Fruit fly (Drosophila melanogaster) whole organism, pupa: Measurements from ENCODE around the gene Vha36-3.
A peak's percentile ranks its signal among the peaks of the same experiment; 100 is the strongest.

Source experiments
- CG10348 ChIP-seq: fragments of 200-800 bp; sonication (Bioruptor generic); IDR thresholded peaks from 2 replicates; pipeline ENCODE4 v1.3.6; 2022; ENCODE audit warnings: missing biosample characterization, missing genetic modification characterization
- CG12605 ChIP-seq: fragments of 200-800 bp; sonication (Bioruptor generic); IDR thresholded peaks from 2 replicates; pipeline ENCODE4 v1.3.6; 2022; ENCODE audit warnings: missing biosample characterization, missing genetic modification characterization
- CG13204 ChIP-seq: fragments of 200-800 bp; sonication (Bioruptor generic); optimal IDR thresholded peaks from 2 replicates; lab custom pipeline; 2018; ENCODE audit warnings: missing biosample characterization, mild to moderate bottlenecking, missing genetic modification characterization, moderate library complexity
- CG14655 ChIP-seq: fragments of 200-800 bp; sonication (Bioruptor generic); optimal IDR thresholded peaks from 3 replicates; lab custom pipeline; 2017; ENCODE audit warnings: mild to moderate bottlenecking, missing biosample characterization, missing genetic modification reagents, missing genetic modification characterization
- CG15710 ChIP-seq: fragments of 200-800 bp; sonication (Bioruptor generic); optimal IDR thresholded peaks from 2 replicates; lab custom pipeline; 2018; ENCODE audit warnings: missing biosample characterization, mild to moderate bottlenecking, missing genetic modification characterization, moderate library complexity
- CG17806 ChIP-seq: fragments of 200-800 bp; sonication (Bioruptor generic); optimal IDR thresholded peaks from 2 replicates; lab custom pipeline; 2018; ENCODE audit warnings: missing biosample characterization, mild to moderate bottlenecking, missing genetic modification characterization, moderate library complexity
- CG32121 ChIP-seq: fragments of 200-800 bp; sonication (Bioruptor generic); IDR thresholded peaks from 2 replicates; pipeline ENCODE4 v1.3.6; 2022; ENCODE audit warnings: missing biosample characterization, missing genetic modification characterization
- CG34367 ChIP-seq: fragments of 200-800 bp; sonication (Bioruptor generic); optimal IDR thresholded peaks from 2 replicates; lab custom pipeline; 2018; ENCODE audit warnings: missing biosample characterization, mild to moderate bottlenecking, missing genetic modification characterization
- CG4496 ChIP-seq: fragments of 200-800 bp; sonication (Bioruptor generic); IDR thresholded peaks from 3 replicates; pipeline ENCODE4 v1.3.6; 2022; ENCODE audit warnings: missing biosample characterization, missing genetic modification characterization
- CG8159 ChIP-seq: fragments of 200-800 bp; sonication (Bioruptor generic); optimal IDR thresholded peaks from 3 replicates; lab custom pipeline; 2018; ENCODE audit warnings: missing biosample characterization, mild to moderate bottlenecking, missing genetic modification characterization, moderate library complexity
- CG8301 ChIP-seq: fragments of 200-800 bp; sonication (Bioruptor generic); optimal IDR thresholded peaks from 2 replicates; lab custom pipeline; 2018; ENCODE audit warnings: missing biosample characterization, mild to moderate bottlenecking, missing genetic modification characterization
- CG9948 ChIP-seq: fragments of 200-800 bp; sonication (Bioruptor generic); optimal IDR thresholded peaks from 2 replicates; lab custom pipeline; 2018; ENCODE audit warnings: missing biosample characterization, mild to moderate bottlenecking, missing genetic modification characterization, moderate library complexity
- D1 ChIP-seq: fragments of 200-800 bp; sonication (Bioruptor generic); optimal IDR thresholded peaks from 2 replicates; lab custom pipeline; 2018; ENCODE audit warnings: missing biosample characterization, mild to moderate bottlenecking, missing genetic modification characterization, moderate library complexity
- EcR ChIP-seq: fragments of 200-800 bp; sonication (Bioruptor generic); optimal IDR thresholded peaks from 3 replicates; lab custom pipeline; 2019; ENCODE audit warnings: missing biosample characterization, missing genetic modification characterization, mild to moderate bottlenecking, moderate library complexity, missing genetic modification reagents
- Ets98B ChIP-seq: fragments of 200-800 bp; sonication (Bioruptor generic); IDR thresholded peaks from 2 replicates; pipeline ENCODE4 v1.3.6; 2022; ENCODE audit warnings: missing biosample characterization, missing genetic modification characterization
- Pif1A ChIP-seq: fragments of 200-800 bp; sonication (Bioruptor generic); optimal IDR thresholded peaks from 3 replicates; lab custom pipeline; 2016; ENCODE audit warnings: missing biosample characterization, missing genetic modification characterization
- Pif1B ChIP-seq: fragments of 200-800 bp; sonication (Bioruptor generic); optimal IDR thresholded peaks from 3 replicates; lab custom pipeline; 2016; ENCODE audit warnings: missing biosample characterization, missing genetic modification characterization
- Snoo ChIP-seq: fragments of 200-800 bp; sonication (Bioruptor generic); optimal IDR thresholded peaks from 3 replicates; lab custom pipeline; 2017; ENCODE audit warnings: missing biosample characterization, mild to moderate bottlenecking, missing genetic modification characterization, inconsistent platforms
- fd96Ca ChIP-seq: fragments of 200-800 bp; sonication (Bioruptor generic); IDR thresholded peaks from 3 replicates; pipeline ENCODE4 v1.3.6; 2022; ENCODE audit warnings: missing biosample characterization, missing genetic modification characterization
- gl ChIP-seq: fragments of 200-800 bp; sonication (Bioruptor generic); optimal IDR thresholded peaks from 2 replicates; lab custom pipeline; 2018; ENCODE audit warnings: missing biosample characterization, mild to moderate bottlenecking, missing genetic modification characterization
- rn ChIP-seq: fragments of 200-800 bp; sonication (Bioruptor generic); IDR thresholded peaks from 2 replicates; pipeline ENCODE4 v1.3.6; 2022; ENCODE audit warnings: missing biosample characterization, missing genetic modification characterization

Gene Vha36-3

DNA sequence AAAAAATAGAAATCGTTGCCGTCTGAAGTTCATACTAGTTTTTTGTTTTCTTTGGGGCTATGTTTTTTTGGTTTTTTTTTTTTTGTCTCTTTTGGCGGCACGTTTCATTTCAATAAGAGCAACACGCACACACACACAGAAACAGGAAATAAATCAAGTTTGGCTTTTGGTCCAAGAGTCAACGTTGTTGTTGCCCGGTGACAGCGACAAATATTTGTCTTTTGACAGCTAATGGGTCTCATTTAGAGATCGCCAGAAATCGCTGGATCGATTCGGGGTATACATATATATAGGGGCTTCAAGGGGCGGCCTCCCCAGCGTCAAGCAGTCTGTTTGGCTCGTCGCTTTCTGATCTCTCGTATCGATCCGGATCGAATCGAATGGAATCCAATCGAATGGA is 43.0 kb downstream of the Vha36-3 start:
- TF ChIP-seq CG4496 (GFP tag; lab: Robert Waterston, UW) = no peak
- no peak for TF ChIP-seq gl (tag; lab: Kevin White, UChicago)
- TF ChIP-seq CG32121 (GFP tag; lab: Robert Waterston, UW) = no peak
- TF ChIP-seq CG8159 (tag; lab: Kevin White, UChicago) = no peak
- TF ChIP-seq rn (GFP tag; lab: Robert Waterston, UW) = no peak
- no peak for TF ChIP-seq CG34367
- no peak for TF ChIP-seq CG15710 (tag; lab: Kevin White, UChicago)
- TF ChIP-seq Pif1A (GFP tag; lab: Kevin White, UChicago) = no peak
- no peak for TF ChIP-seq CG13204 (GFP tag; lab: Kevin White, UChicago)
- no peak for TF ChIP-seq CG14655 (GFP tag; lab: Kevin White, UChicago)
- no peak for TF ChIP-seq EcR (GFP tag; lab: Kevin White, UChicago)
- TF ChIP-seq CG8301 = no peak
- TF ChIP-seq CG17806 (tag; lab: Kevin White, UChicago) = no peak
- no peak for TF ChIP-seq CG10348
- no peak for TF ChIP-seq Pif1B
- no peak for TF ChIP-seq CG9948 (tag; lab: Kevin White, UChicago)
- TF ChIP-seq Snoo (tag; lab: Kevin White, UChicago) = no peak
- no peak for TF ChIP-seq fd96Ca (GFP tag; lab: Robert Waterston, UW)

DNA sequence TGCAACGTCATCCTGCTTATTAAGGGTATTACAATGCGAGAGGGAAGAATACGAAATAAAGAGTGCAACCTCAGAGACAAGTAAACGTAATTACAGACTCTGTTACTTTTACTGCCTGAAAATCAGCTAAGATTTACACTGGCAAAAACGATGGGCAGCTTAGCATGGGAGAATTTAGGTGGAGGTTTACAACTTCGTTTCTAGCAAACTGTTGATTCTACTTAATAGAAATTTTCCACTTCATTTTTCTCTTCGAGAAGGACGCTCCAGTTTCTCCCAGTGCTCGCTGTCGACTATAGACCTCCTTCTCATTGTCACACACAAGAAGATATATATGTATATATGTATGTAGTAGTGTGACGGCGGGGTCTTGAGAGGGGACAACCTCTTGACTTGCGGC is 44.2 kb downstream of the Vha36-3 start:
- peak; percentile 67 for TF ChIP-seq Ets98B (GFP tag; lab: Robert Waterston, UW)
- peak; percentile 48 for TF ChIP-seq CG8301
- TF ChIP-seq CG14655 (GFP tag; lab: Kevin White, UChicago) = peak; percentile 70
- TF ChIP-seq CG17806 (tag; lab: Kevin White, UChicago) = peak; percentile 64
- TF ChIP-seq CG4496 (GFP tag; lab: Robert Waterston, UW) = peak; percentile 92
- TF ChIP-seq fd96Ca (GFP tag; lab: Robert Waterston, UW) = peak; percentile 88
- peak; percentile 66 for TF ChIP-seq rn (GFP tag; lab: Robert Waterston, UW)
- no peak for TF ChIP-seq D1 (tag; lab: Kevin White, UChicago)
- TF ChIP-seq CG12605 (GFP tag; lab: Robert Waterston, UW) = peak; percentile 60
- peak; percentile 76 for TF ChIP-seq CG32121 (GFP tag; lab: Robert Waterston, UW)
- peak; percentile 77 for TF ChIP-seq CG8159 (tag; lab: Kevin White, UChicago)
- peak; percentile 90 for TF ChIP-seq CG15710 (tag; lab: Kevin White, UChicago)
- TF ChIP-seq EcR (GFP tag; lab: Kevin White, UChicago) = no peak
- TF ChIP-seq Pif1A (GFP tag; lab: Kevin White, UChicago) = peak; percentile 89
- peak; percentile 31 for TF ChIP-seq gl (tag; lab: Kevin White, UChicago)
- peak; percentile 77 for TF ChIP-seq CG9948 (tag; lab: Kevin White, UChicago)
- peak; percentile 81 for TF ChIP-seq Pif1B
- TF ChIP-seq CG13204 (GFP tag; lab: Kevin White, UChicago) = peak; percentile 55
- TF ChIP-seq Snoo (tag; lab: Kevin White, UChicago) = no peak
- peak; percentile 71 for TF ChIP-seq CG34367
- no peak for TF ChIP-seq CG10348
- TF ChIP-seq, all 21 proteins: peak for 17

DNA sequence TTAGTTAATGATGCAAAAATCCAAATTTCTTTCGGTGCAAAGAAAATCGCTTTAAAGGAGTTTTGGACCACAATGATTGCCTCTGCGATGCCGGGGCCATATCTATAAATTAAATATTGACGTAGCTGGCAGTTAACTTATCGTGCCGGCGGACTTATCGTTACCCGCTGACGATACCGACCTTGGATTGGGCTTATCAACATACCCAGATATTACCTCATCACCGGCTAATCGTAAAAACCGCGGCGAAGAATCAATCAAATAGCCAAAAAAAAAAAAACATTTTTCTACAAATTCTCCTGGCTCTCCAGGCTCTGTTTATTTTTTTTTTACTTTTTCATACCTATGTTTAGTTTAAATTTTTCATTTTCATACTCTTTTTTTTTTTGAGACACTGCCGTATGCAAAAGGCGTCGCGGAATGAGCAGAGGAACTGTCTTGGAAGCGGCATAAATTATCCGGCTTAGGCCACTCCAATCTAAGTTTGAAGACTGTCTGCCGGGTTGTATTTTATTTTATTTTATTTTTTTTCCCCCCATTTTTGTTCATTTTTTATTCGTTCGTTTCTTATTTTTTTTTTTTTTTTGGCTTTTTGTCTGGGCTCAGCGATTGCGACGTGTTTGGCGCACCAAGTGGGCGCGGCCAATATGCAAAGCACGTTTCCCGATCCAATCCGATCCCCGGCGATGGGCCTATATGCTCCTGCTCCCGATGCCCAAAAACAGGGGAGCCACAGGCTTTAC is 45.2 kb downstream of the Vha36-3 start:
- TF ChIP-seq fd96Ca (GFP tag; lab: Robert Waterston, UW) (no peak), Pif1B (no peak), CG34367 (no peak), CG12605 (GFP tag; lab: Robert Waterston, UW) (no peak; the same call in 1 of the 2 replicates), gl (tag; lab: Kevin White, UChicago) (no peak), CG8159 (tag; lab: Kevin White, UChicago) (no peak), CG4496 (GFP tag; lab: Robert Waterston, UW) (peak; percentile 54; the same call in 2 of the 3 replicates), CG32121 (GFP tag; lab: Robert Waterston, UW) (peak; percentile 40; the same call in 1 of the 2 replicates), CG10348 (no peak), EcR (GFP tag; lab: Kevin White, UChicago) (no peak), Snoo (tag; lab: Kevin White, UChicago) (no peak), Pif1A (GFP tag; lab: Kevin White, UChicago) (no peak), CG15710 (tag; lab: Kevin White, UChicago) (no peak), D1 (tag; lab: Kevin White, UChicago) (no peak), CG14655 (GFP tag; lab: Kevin White, UChicago) (no peak), Ets98B (GFP tag; lab: Robert Waterston, UW) (peak; percentile 47; the same call in 1 of the 2 replicates), CG13204 (GFP tag; lab: Kevin White, UChicago) (no peak), CG17806 (tag; lab: Kevin White, UChicago) (no peak), CG9948 (tag; lab: Kevin White, UChicago) (no peak), rn (GFP tag; lab: Robert Waterston, UW) (no peak), CG8301 (no peak)

DNA sequence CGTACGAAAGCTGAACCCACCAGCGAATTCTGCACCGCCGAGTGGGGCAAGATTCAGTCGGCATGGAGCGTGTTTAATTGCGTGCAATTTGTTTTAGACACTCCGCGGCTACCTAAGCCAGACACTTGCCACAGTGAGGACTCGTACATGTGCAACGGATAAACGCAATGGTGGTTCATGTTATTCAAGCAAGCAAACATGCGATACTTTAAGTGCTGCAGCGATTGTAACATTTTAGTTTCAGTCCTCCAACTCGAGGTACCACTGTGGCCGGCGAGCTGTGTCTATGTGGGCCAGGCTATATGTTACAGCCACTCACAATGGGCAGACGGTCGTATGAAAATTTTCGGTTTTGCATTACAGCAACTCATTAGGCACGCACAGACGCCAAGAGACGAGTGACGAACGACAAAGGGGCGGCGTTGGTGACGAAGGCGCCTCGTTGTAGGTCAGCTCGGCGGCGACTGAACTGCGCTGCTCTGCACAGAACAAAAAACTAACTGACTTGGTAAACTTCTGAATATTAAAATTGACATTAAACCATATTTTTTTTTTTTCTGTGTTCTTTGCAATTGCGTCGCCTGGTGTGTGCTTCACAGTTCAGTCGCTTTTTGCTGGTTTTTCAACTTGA is 46.4 kb downstream of the Vha36-3 start:
- TF ChIP-seq rn (GFP tag; lab: Robert Waterston, UW) (peak; percentile 73; the same call in 1 of the 2 replicates), CG9948 (tag; lab: Kevin White, UChicago) (peak; percentile 62), CG34367 (peak; percentile 61), CG17806 (tag; lab: Kevin White, UChicago) (peak; percentile 48), Pif1A (GFP tag; lab: Kevin White, UChicago) (peak; percentile 72), CG10348 (peak; percentile 64), Pif1B (peak; percentile 68), Snoo (tag; lab: Kevin White, UChicago) (peak; percentile 11), CG32121 (GFP tag; lab: Robert Waterston, UW) (peak; percentile 89), fd96Ca (GFP tag; lab: Robert Waterston, UW) (peak; percentile 93), D1 (tag; lab: Kevin White, UChicago) (no peak), CG8159 (tag; lab: Kevin White, UChicago) (peak; percentile 48), CG14655 (GFP tag; lab: Kevin White, UChicago) (peak; percentile 74), CG13204 (GFP tag; lab: Kevin White, UChicago) (no peak), CG15710 (tag; lab: Kevin White, UChicago) (peak; percentile 57), EcR (GFP tag; lab: Kevin White, UChicago) (no peak), Ets98B (GFP tag; lab: Robert Waterston, UW) (peak; percentile 92), CG12605 (GFP tag; lab: Robert Waterston, UW) (peak; percentile 79), CG8301 (peak; percentile 78), CG4496 (GFP tag; lab: Robert Waterston, UW) (peak; percentile 95), gl (tag; lab: Kevin White, UChicago) (peak; percentile 35)
